Worm (Caenorhabditis elegans) whole organism, L2 larva: Measurements from ENCODE around the gene srt-22.

Experiments used
- F13H6.1 ChIP-seq: sonication (generic microtip); optimal IDR thresholded peaks from 2 replicates; lab custom pipeline; 2016; ENCODE audit warnings: missing genetic modification characterization, missing compliant biosample characterization
- ZK546.5 ChIP-seq: sonication (generic microtip); optimal IDR thresholded peaks from 2 replicates; lab custom pipeline; 2017; ENCODE audit warnings: missing biosample characterization, missing genetic modification characterization
- ceh-16 ChIP-seq: fragments of 150-350 bp; optimal IDR thresholded peaks from 2 replicates; lab custom pipeline; 2014; ENCODE audit warnings: missing biosample characterization, missing genetic modification characterization
- crh-2 ChIP-seq: sonication (generic microtip); optimal IDR thresholded peaks from 2 replicates; lab custom pipeline; 2017; ENCODE audit warnings: missing biosample characterization, missing genetic modification characterization
- gmeb-1 ChIP-seq: fragments of 150-350 bp; optimal IDR thresholded peaks from 2 replicates; lab custom pipeline; 2014; ENCODE audit warnings: missing biosample characterization, missing genetic modification characterization
- lin-11 ChIP-seq: fragments of 150-350 bp; sonication (generic microtip); optimal IDR thresholded peaks from 2 replicates; lab custom pipeline; 2014; ENCODE audit warnings: missing biosample characterization, missing genetic modification characterization, inconsistent platforms, mixed read lengths
- lin-39 ChIP-seq: fragments of 150-350 bp; optimal IDR thresholded peaks from 2 replicates; lab custom pipeline; 2014; ENCODE audit warnings: missing biosample characterization, missing genetic modification reagents, missing genetic modification characterization
- mab-5 ChIP-seq: fragments of 150-350 bp; optimal IDR thresholded peaks from 2 replicates; lab custom pipeline; 2014; ENCODE audit warnings: missing biosample characterization, missing genetic modification characterization
- mbf-1 ChIP-seq: sonication (generic microtip); optimal IDR thresholded peaks from 2 replicates; lab custom pipeline; 2017; ENCODE audit warnings: missing biosample characterization, missing genetic modification characterization
- nhr-25 ChIP-seq: fragments of 150-350 bp; sonication (generic microtip); optimal IDR thresholded peaks from 3 replicates; lab custom pipeline; 2014; ENCODE audit warnings: missing biosample characterization, missing genetic modification characterization
- nhr-6 ChIP-seq: fragments of 150-350 bp; optimal IDR thresholded peaks from 2 replicates; lab custom pipeline; 2014; ENCODE audit warnings: missing biosample characterization, missing genetic modification characterization
- nhr-77 ChIP-seq: fragments of 150-350 bp; optimal IDR thresholded peaks from 2 replicates; lab custom pipeline; 2014; ENCODE audit warnings: missing biosample characterization, missing genetic modification characterization
- snpc-4 ChIP-seq: fragments of 150-350 bp; optimal IDR thresholded peaks from 2 replicates; lab custom pipeline; 2014; ENCODE audit warnings: missing biosample characterization, missing genetic modification characterization
- ztf-1 ChIP-seq: fragments of 200-800 bp; sonication (Bioruptor generic); conservative IDR thresholded peaks from 2 replicates; pipeline ENCODE4 v1.3.6; 2022; ENCODE audit warnings: missing genetic modification characterization, missing compliant biosample characterization

DNA sequence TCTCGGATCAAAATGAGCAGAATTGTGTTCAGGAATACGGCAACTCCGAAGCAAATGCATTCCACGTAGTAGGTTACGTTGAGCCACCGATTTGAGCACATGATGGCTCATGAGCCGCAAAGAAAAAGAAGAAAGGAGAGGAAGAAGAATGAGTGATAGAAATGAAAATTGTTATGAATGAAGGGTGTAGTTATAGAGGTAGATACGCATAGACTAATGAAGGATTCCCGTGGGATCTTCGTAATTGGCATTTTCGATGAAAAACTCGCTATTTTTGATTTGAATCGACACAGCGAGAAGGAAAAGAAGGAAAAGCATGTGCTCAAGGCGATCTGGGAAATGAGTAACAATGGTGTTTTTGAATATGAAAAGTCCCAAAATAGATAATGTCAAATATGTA lies 21.9 kb downstream of the srt-22 start, which contains the start of gene str-96:
- no peak for TF ChIP-seq ZK546.5 (tag; lab: Kevin White, UChicago)
- no peak for TF ChIP-seq lin-39 (tag; lab: Kevin White, UChicago)
- TF ChIP-seq snpc-4 (tag; lab: Kevin White, UChicago): no peak
- TF ChIP-seq F13H6.1 (tag; lab: Kevin White, UChicago): no peak
- no peak for TF ChIP-seq ceh-16 (tag; lab: Kevin White, UChicago)
- no peak for TF ChIP-seq mbf-1 (tag; lab: Kevin White, UChicago)
- TF ChIP-seq nhr-77 (tag; lab: Kevin White, UChicago): no peak
- no peak for TF ChIP-seq crh-2 (tag; lab: Kevin White, UChicago)
- TF ChIP-seq nhr-6 (tag; lab: Kevin White, UChicago): no peak
- TF ChIP-seq gmeb-1 (tag; lab: Kevin White, UChicago): no peak
- TF ChIP-seq ztf-1: no peak
- TF ChIP-seq lin-11: no peak
- TF ChIP-seq nhr-25 (tag; lab: Kevin White, UChicago): no peak
- TF ChIP-seq mab-5 (tag; lab: Kevin White, UChicago): no peak
